Fruit fly (Drosophila melanogaster): ENCODE results near the gene beta-Spec.

Gene beta-Spec

DNA sequence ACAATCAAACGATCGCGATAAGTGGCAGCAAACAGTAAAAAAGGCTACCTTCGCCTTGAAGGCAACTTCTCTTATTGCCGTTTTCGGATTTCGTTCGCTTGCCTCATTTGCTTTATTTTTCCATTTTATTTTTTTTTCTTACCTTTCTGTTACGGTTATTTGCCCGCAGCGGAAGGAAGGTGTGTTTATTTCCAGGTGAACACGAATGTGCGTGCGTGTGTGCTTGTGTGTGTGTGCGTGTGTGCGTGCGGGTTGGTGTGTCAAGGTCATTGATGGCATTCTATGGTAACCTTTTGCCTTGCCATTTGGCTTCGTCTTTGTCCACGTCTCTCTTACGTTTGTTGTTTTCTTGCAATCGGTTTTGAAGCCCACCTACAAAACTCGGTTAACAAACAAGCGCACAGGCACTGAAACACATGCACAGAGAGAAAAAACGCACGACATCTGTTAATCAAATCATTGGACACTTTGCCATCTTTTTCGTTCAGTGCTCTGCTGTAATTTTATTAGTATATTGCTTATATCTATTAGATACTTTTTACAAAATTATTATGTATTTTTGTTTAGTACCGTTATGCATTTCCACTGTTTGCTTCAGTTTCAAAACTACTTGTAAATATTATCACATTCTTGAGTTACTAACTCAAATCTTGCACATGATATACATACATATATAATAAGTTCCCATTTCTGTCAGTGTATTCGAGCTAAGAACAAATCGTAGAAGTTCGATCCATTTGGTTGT lies 56.0 kb downstream of the beta-Spec start (continued):
- no peak for TF ChIP-seq ac (GFP tag; optimal IDR thresholded peaks at IDR 0.05)
- peak; percentile 17 for TF ChIP-seq ATbp (GFP tag; optimal IDR thresholded peaks at IDR 0.05)
- TF ChIP-seq vfl (GFP tag; optimal IDR thresholded peaks at IDR 0.05), result no peak
- peak; percentile 67 for TF ChIP-seq CG15269 (tag; optimal IDR thresholded peaks at IDR 0.05)
- no peak for TF ChIP-seq chif (GFP tag; optimal IDR thresholded peaks at IDR 0.05)
- TF ChIP-seq Neu2 (GFP tag; optimal IDR thresholded peaks at IDR 0.05; ENCODE audit: borderline replicate concordance), result no peak
- TF ChIP-seq CrebB (tag; optimal IDR thresholded peaks at IDR 0.05), result no peak
- TF ChIP-seq CG33557 (GFP tag; optimal IDR thresholded peaks at IDR 0.05), result peak; percentile 26
- peak; percentile 6 for TF ChIP-seq CG18011 (GFP tag; optimal IDR thresholded peaks at IDR 0.05)
- TF ChIP-seq Asciz (GFP tag; optimal IDR thresholded peaks at IDR 0.05), result peak; percentile 54
- TF ChIP-seq NK7.1 (GFP tag; optimal IDR thresholded peaks at IDR 0.05), result no peak
- no peak for TF ChIP-seq CG10543 (GFP tag; optimal IDR thresholded peaks at IDR 0.05)
- TF ChIP-seq exex (tag; optimal IDR thresholded peaks at IDR 0.05), result no peak
- no peak for TF ChIP-seq Scr (GFP tag; IDR thresholded peaks at IDR 0.05; ENCODE audit: partially characterized antibody)
- no peak for TF ChIP-seq wor (GFP tag; IDR thresholded peaks at IDR 0.05)
- TF ChIP-seq CG7271 (tag; optimal IDR thresholded peaks at IDR 0.05), result no peak
- no peak for TF ChIP-seq Atf3 (GFP tag; optimal IDR thresholded peaks at IDR 0.05)
- no peak for TF ChIP-seq CG6791 (GFP tag; IDR thresholded peaks at IDR 0.05; ENCODE audit: partially characterized antibody)
- peak; percentile 0 for TF ChIP-seq CG6854 (GFP tag; optimal IDR thresholded peaks at IDR 0.05)
- TF ChIP-seq CG12155 (GFP tag; optimal IDR thresholded peaks at IDR 0.05), result no peak
- TF ChIP-seq CG7786 (GFP tag; optimal IDR thresholded peaks at IDR 0.05), result no peak
- peak; percentile 44 for TF ChIP-seq CG4730 (GFP tag; IDR thresholded peaks at IDR 0.05)
- TF ChIP-seq CG13894 (tag; optimal IDR thresholded peaks at IDR 0.05), result no peak
- peak; percentile 73 for TF ChIP-seq CG10979 (tag; optimal IDR thresholded peaks at IDR 0.05)
- TF ChIP-seq otp (GFP tag; IDR thresholded peaks at IDR 0.05), result 0 out of 3 replicates have a peak, but pooled peaks have one; percentile 19
- TF ChIP-seq Max (GFP tag; optimal IDR thresholded peaks at IDR 0.05), result peak; percentile 60
- TF ChIP-seq Eip74EF (GFP tag; optimal IDR thresholded peaks at IDR 0.05), result no peak
- no peak for TF ChIP-seq unc-4 (GFP tag; IDR thresholded peaks at IDR 0.05; ENCODE audit: partially characterized antibody)
- TF ChIP-seq CG8290 (GFP tag; optimal IDR thresholded peaks at IDR 0.05), result peak; percentile 16
- TF ChIP-seq CG8290 (tag; optimal IDR thresholded peaks at IDR 0.05), result peak in 1 of 2 experiments; percentile 39
- TF ChIP-seq CG11085 (GFP tag; IDR thresholded peaks at IDR 0.05), result peak; percentile 51
- peak; percentile 22 for TF ChIP-seq CG13296 (GFP tag; optimal IDR thresholded peaks at IDR 0.05)
- no peak for TF ChIP-seq CG12071 (GFP tag; optimal IDR thresholded peaks at IDR 0.05)
- TF ChIP-seq CG16863 (GFP tag; optimal IDR thresholded peaks at IDR 0.05), result no peak
- TF ChIP-seq trh (GFP tag; optimal IDR thresholded peaks at IDR 0.05), result no peak
- TF ChIP-seq CG10147 (GFP tag; optimal IDR thresholded peaks at IDR 0.05), result peak; percentile 25
- TF ChIP-seq nau (GFP tag; optimal IDR thresholded peaks at IDR 0.05), result no peak
- peak; percentile 37 for TF ChIP-seq kni (GFP tag; optimal IDR thresholded peaks at IDR 0.05)
- peak; percentile 29; the same call in 2 of the 3 replicates for TF ChIP-seq row (GFP tag; IDR thresholded peaks at IDR 0.05)
- TF ChIP-seq CG10274 (GFP tag; optimal IDR thresholded peaks at IDR 0.05), result peak; percentile 17
- TF ChIP-seq CG31365 (tag; optimal IDR thresholded peaks at IDR 0.05), result no peak
- TF ChIP-seq Ptx1 (GFP tag; IDR thresholded peaks at IDR 0.05), result peak; percentile 66
- no peak for TF ChIP-seq CHES-1-like (GFP tag; optimal IDR thresholded peaks at IDR 0.05)
- TF ChIP-seq CG4820 (GFP tag; optimal IDR thresholded peaks at IDR 0.05), result peak; percentile 53
- TF ChIP-seq D19B (GFP tag; optimal IDR thresholded peaks at IDR 0.05), result peak; percentile 17
- no peak for TF ChIP-seq CG42726 (GFP tag; IDR thresholded peaks at IDR 0.05; ENCODE audit: partially characterized antibody)
- no peak for TF ChIP-seq CG1529 (GFP tag; optimal IDR thresholded peaks at IDR 0.05)
- no peak for TF ChIP-seq CG7963 (GFP tag; IDR thresholded peaks at IDR 0.05; ENCODE audit: partially characterized antibody)
